Fruit fly (Drosophila melanogaster): ENCODE measurements around the gene CG8300.
A peak's percentile ranks its signal among the peaks of the same experiment; 100 is the strongest.

The CG8300 gene

DNA sequence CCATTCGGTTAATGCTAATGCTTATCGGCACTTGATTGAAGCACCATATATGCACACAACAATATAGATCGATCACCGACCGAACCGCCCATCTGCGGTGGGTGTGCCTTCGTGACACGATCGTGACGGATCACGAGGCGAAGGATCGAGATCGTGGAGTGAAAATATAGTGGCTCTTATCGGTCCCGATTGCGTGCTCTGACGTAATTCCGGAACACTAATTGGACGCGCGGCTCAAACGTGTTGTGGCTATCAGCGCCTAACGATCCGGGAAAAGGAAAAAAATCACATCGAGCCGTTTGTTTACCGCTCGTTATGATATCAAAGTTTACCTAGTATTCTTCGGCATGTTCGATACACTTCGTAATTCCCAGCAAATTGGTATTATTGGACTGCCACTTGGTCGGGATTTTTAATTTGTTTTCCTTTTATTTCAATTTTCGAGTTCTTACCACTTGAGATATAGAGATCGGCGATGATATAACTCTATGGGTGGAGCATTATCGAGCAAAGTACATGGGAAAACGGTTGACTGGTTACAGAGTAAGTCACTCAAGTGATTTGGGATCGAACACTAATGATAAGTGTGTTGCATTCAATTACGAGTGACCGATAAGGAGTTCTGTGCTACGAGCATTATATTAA, 31.3 kb upstream of the CG8300 start:
- TF ChIP-seq Clk (GFP tag; optimal IDR thresholded peaks at IDR 0.05) (no peak), cic (GFP tag; optimal IDR thresholded peaks at IDR 0.05) (peak; percentile 52)

DNA sequence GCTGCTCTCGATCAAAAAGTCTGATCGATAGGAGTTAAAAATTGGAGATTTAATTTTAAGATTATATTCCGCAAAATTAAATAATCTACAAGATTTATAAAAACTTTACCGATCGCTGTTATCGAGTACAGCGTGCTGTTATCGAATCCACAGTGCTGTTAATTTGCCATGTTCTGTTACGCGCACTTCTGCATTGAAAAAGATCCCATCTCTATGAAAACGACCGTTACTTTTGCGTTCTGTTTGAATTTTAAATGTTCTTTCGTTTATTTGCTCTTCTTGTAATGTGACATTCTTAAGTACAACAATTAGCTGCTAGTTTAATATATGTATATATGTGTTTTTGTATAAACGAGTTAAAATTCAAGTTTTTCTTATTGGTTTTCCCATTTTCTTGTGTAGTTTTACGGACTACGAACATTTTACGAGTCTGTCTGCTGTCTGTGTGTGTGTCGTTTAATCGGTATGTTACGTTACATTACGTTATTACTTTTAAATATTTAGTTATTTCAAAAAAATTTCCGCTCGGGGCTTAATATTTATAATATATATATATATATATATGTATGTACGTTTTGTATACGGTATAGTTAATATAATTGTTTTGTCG, 30.3 kb upstream of the CG8300 start:
- TF ChIP-seq CG33017 (tag; optimal IDR thresholded peaks at IDR 0.05) (no peak), CG7045 (GFP tag; optimal IDR thresholded peaks at IDR 0.05) (no peak), CG12768 (GFP tag; optimal IDR thresholded peaks at IDR 0.05) (no peak), CG11617 (GFP tag; optimal IDR thresholded peaks at IDR 0.05) (no peak), Hr96 (GFP tag; optimal IDR thresholded peaks at IDR 0.05) (no peak), bab1 (GFP tag; optimal IDR thresholded peaks at IDR 0.05) (no peak), pad (GFP tag; optimal IDR thresholded peaks at IDR 0.05) (no peak), kay (GFP tag; ENCODE audit: borderline replicate concordance) (no peak), Crg-1 (GFP tag; optimal IDR thresholded peaks at IDR 0.05) (no peak), CG5204 (GFP tag; optimal IDR thresholded peaks at IDR 0.05) (no peak), cic (GFP tag; optimal IDR thresholded peaks at IDR 0.05) (no peak), cnc (optimal IDR thresholded peaks at IDR 0.05) (no peak)

- TF ChIP-seq kay (GFP tag; ENCODE audit: borderline replicate concordance) = no peak
- TF ChIP-seq bab1 (GFP tag; optimal IDR thresholded peaks at IDR 0.05) = no peak
- TF ChIP-seq CG33017 (tag; optimal IDR thresholded peaks at IDR 0.05) = no peak
- TF ChIP-seq CG7101 (tag; optimal IDR thresholded peaks at IDR 0.05) = no peak
- no peak for TF ChIP-seq CG11617 (GFP tag; optimal IDR thresholded peaks at IDR 0.05)
- no peak for TF ChIP-seq toe (GFP tag; optimal IDR thresholded peaks at IDR 0.05)
- TF ChIP-seq Hr96 (GFP tag; optimal IDR thresholded peaks at IDR 0.05) = no peak
- TF ChIP-seq CG1620 (GFP tag; optimal IDR thresholded peaks at IDR 0.05) = no peak
- TF ChIP-seq cnc (optimal IDR thresholded peaks at IDR 0.05) = no peak
- TF ChIP-seq Clk (GFP tag; optimal IDR thresholded peaks at IDR 0.05) = no peak
- TF ChIP-seq CG14711 (tag; optimal IDR thresholded peaks at IDR 0.05) = no peak
- no peak for TF ChIP-seq CG5204 (GFP tag; optimal IDR thresholded peaks at IDR 0.05)
- TF ChIP-seq ovo (GFP tag; optimal IDR thresholded peaks at IDR 0.05) = no peak
- TF ChIP-seq CG12768 (GFP tag; optimal IDR thresholded peaks at IDR 0.05) = no peak
- no peak for TF ChIP-seq Mnt (GFP tag; optimal IDR thresholded peaks at IDR 0.05)
- TF ChIP-seq tj (GFP tag; optimal IDR thresholded peaks at IDR 0.05) = no peak
- TF ChIP-seq CG7045 (GFP tag; optimal IDR thresholded peaks at IDR 0.05) = no peak
- TF ChIP-seq cic (GFP tag; optimal IDR thresholded peaks at IDR 0.05) = no peak
- no peak for TF ChIP-seq Crg-1 (GFP tag; optimal IDR thresholded peaks at IDR 0.05)
Measured at dm6 chrX:7082407-7082806, 22.3 kb upstream of the CG8300 start.

DNA sequence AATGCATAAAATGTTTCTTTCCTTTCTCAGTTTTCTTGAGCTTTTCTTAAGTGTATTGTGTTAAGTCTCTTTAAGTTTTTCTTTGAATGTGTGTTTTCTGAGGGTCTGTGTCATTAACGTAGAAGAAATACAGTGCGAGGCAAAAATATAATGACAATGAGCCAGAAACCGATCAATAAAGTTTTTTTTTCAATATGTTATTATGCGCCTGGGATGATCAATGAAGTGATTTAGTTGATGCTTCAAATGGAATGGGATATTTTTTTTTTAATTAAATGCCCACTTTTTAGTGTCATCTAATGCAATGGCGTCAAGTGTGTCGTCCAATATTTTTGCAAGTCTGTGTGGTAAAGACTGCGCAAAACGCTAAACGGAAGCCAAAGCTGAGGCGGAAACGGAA, 18.1 kb upstream of the CG8300 start:
- TF ChIP-seq Mnt (GFP tag; optimal IDR thresholded peaks at IDR 0.05) (no peak), ovo (GFP tag; optimal IDR thresholded peaks at IDR 0.05) (no peak), Crg-1 (GFP tag; optimal IDR thresholded peaks at IDR 0.05) (no peak), cnc (optimal IDR thresholded peaks at IDR 0.05) (no peak), Clk (GFP tag; optimal IDR thresholded peaks at IDR 0.05) (no peak), CG5204 (GFP tag; optimal IDR thresholded peaks at IDR 0.05) (peak; percentile 22), CG14711 (tag; optimal IDR thresholded peaks at IDR 0.05) (peak; percentile 57), Hr96 (GFP tag; optimal IDR thresholded peaks at IDR 0.05) (no peak), CG33017 (tag; optimal IDR thresholded peaks at IDR 0.05) (peak; percentile 45), toe (GFP tag; optimal IDR thresholded peaks at IDR 0.05) (no peak), bab1 (GFP tag; optimal IDR thresholded peaks at IDR 0.05) (peak; percentile 32), cic (GFP tag; optimal IDR thresholded peaks at IDR 0.05) (no peak)

DNA sequence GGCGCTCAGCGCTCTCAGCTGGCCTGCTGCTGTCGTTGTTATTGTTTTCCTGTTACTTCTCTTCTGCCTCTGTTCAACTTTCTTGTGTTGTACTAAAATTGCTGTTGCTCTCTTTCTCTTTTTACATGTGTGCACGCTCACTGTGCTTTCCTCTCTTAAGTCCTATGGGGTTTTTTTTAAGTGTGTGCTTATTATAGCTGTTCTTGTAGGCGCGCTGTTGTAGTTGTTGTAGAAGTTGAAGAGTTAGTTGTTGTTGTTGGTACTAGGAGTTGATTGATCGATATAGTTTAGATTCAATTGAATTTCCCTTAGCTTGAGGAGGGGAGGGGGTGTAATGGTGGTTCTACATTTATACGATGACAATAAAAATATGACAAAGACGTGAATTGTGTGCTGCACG, 12.8 kb upstream of the CG8300 start:
- no peak for TF ChIP-seq Mnt (GFP tag; optimal IDR thresholded peaks at IDR 0.05)
- TF ChIP-seq CG11617 (GFP tag; optimal IDR thresholded peaks at IDR 0.05) = no peak
- TF ChIP-seq CG1620 (GFP tag; optimal IDR thresholded peaks at IDR 0.05) = no peak
- TF ChIP-seq CG14711 (tag; optimal IDR thresholded peaks at IDR 0.05) = no peak
- TF ChIP-seq cic (GFP tag; optimal IDR thresholded peaks at IDR 0.05) = no peak
- TF ChIP-seq CG5204 (GFP tag; optimal IDR thresholded peaks at IDR 0.05) = no peak
- TF ChIP-seq Crg-1 (GFP tag; optimal IDR thresholded peaks at IDR 0.05) = no peak
- TF ChIP-seq kay (GFP tag; ENCODE audit: borderline replicate concordance) = no peak
- no peak for TF ChIP-seq ovo (GFP tag; optimal IDR thresholded peaks at IDR 0.05)
- no peak for TF ChIP-seq cnc (optimal IDR thresholded peaks at IDR 0.05)
- no peak for TF ChIP-seq CG7101 (tag; optimal IDR thresholded peaks at IDR 0.05)
- TF ChIP-seq CG7045 (GFP tag; optimal IDR thresholded peaks at IDR 0.05) = no peak
- TF ChIP-seq bab1 (GFP tag; optimal IDR thresholded peaks at IDR 0.05) = no peak
- TF ChIP-seq CG33017 (tag; optimal IDR thresholded peaks at IDR 0.05) = no peak
- no peak for TF ChIP-seq tj (GFP tag; optimal IDR thresholded peaks at IDR 0.05)
- TF ChIP-seq pad (GFP tag; optimal IDR thresholded peaks at IDR 0.05) = no peak
- no peak for TF ChIP-seq toe (GFP tag; optimal IDR thresholded peaks at IDR 0.05)
- no peak for TF ChIP-seq Clk (GFP tag; optimal IDR thresholded peaks at IDR 0.05)
- no peak for TF ChIP-seq CG12768 (GFP tag; optimal IDR thresholded peaks at IDR 0.05)
- no peak for TF ChIP-seq Hr96 (GFP tag; optimal IDR thresholded peaks at IDR 0.05)

DNA sequence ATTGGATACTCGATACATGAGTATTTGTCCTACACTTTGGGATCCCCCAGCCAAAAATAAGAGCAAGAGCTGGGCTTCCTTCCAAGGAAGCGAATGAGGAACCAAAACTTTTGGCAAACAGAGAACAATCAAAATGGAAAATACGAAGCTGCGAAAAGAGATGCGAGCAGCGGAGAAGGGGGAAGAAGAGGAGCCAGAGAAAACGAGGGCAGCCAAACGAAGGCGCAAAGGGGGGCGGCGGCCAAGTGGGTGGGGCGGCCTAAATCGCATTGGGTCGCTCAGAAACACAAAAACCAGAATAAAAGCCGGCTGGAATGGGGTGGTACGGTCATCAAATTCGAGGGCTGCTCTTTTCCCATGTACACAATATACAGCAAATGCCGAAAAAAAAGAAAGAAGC, 10.5 kb upstream of the CG8300 start:
- no peak for TF ChIP-seq CG12768 (GFP tag; optimal IDR thresholded peaks at IDR 0.05)
- TF ChIP-seq cnc (optimal IDR thresholded peaks at IDR 0.05) = no peak
- no peak for TF ChIP-seq ovo (GFP tag; optimal IDR thresholded peaks at IDR 0.05)
- TF ChIP-seq kay (GFP tag; ENCODE audit: borderline replicate concordance) = no peak
- no peak for TF ChIP-seq tj (GFP tag; optimal IDR thresholded peaks at IDR 0.05)

Measured in whole organism, adult.